Worm (Caenorhabditis elegans) whole organism, L4/young adult: ENCODE results near the gene srf-3.

Experiments used
- W03F9.2 ChIP-seq: fragments of 150-350 bp; optimal IDR thresholded peaks from 2 replicates; lab custom pipeline; 2014; ENCODE audit warnings: missing biosample characterization, missing genetic modification characterization
- dao-5 ChIP-seq: sonication (generic microtip); optimal IDR thresholded peaks from 2 replicates; lab custom pipeline; 2016; ENCODE audit warnings: missing genotype, missing genetic modification characterization, moderate library complexity, missing compliant biosample characterization
- him-1 ChIP-seq: sonication (generic microtip); optimal IDR thresholded peaks from 2 replicates; lab custom pipeline; 2016; ENCODE audit warnings: missing genotype, missing genetic modification reagents, missing genetic modification characterization, missing compliant biosample characterization

ce11 chrIV:12901602-12902001 is 52.3 kb downstream of the srf-3 start:
- no peak for TF ChIP-seq dao-5 (tag; lab: Kevin White, UChicago)
- no peak for TF ChIP-seq him-1 (tag; lab: Kevin White, UChicago)
- no peak for TF ChIP-seq W03F9.2
